Worm (Caenorhabditis elegans): Measurements from ENCODE around the gene srg-20.
"Not testable (repeated sequence)": the region's sequence is repeated elsewhere in the genome, so short reads cannot be mapped to it uniquely, and the experiment has no call there.

srg-20 gene

ce11 chrII:1621795-1622194 lies 14.7 kb upstream of the srg-20 start:
- no peak for TF ChIP-seq flt-1 (GFP tag; IDR thresholded peaks at IDR 0.05)
- TF ChIP-seq sea-1 (GFP tag; conservative IDR thresholded peaks at IDR 0.05) = no peak
- no peak for TF ChIP-seq F13C5.2 (tag; optimal IDR thresholded peaks at IDR 0.05)
- TF ChIP-seq tbx-11 (GFP tag; IDR thresholded peaks at IDR 0.05) = no peak
- TF ChIP-seq tbx-37 (GFP tag; conservative IDR thresholded peaks at IDR 0.05) = no peak
- TF ChIP-seq hmbx-1 (tag; optimal IDR thresholded peaks at IDR 0.05) = no peak
- TF ChIP-seq ama-1 (optimal IDR thresholded peaks at IDR 0.05) = no peak
- TF ChIP-seq aly-1 (tag; optimal IDR thresholded peaks at IDR 0.05) = no peak

ce11 chrII:1624572-1624971 lies 11.9 kb upstream of the srg-20 start, which contains the start of gene fbxa-160:
Gene fbxa-160, minus strand, starts transcription at chrII:1624672.
- no peak for TF ChIP-seq sea-1 (GFP tag; conservative IDR thresholded peaks at IDR 0.05)
- no peak for TF ChIP-seq hmbx-1 (tag; optimal IDR thresholded peaks at IDR 0.05)
- no peak for TF ChIP-seq tbx-37 (GFP tag; conservative IDR thresholded peaks at IDR 0.05)
- no peak for TF ChIP-seq tra-4 (tag; optimal IDR thresholded peaks at IDR 0.05)

- no peak for TF ChIP-seq tra-4 (tag; optimal IDR thresholded peaks at IDR 0.05)
- TF ChIP-seq tbx-11 (GFP tag; IDR thresholded peaks at IDR 0.05) = no peak
- TF ChIP-seq aly-1 (tag; optimal IDR thresholded peaks at IDR 0.05) = no peak
- TF ChIP-seq ama-1 (optimal IDR thresholded peaks at IDR 0.05) = no peak
- no peak for TF ChIP-seq tbx-37 (GFP tag; conservative IDR thresholded peaks at IDR 0.05)
- TF ChIP-seq ets-7 (tag; optimal IDR thresholded peaks at IDR 0.05) = no peak
- no peak for TF ChIP-seq scrt-1 (GFP tag; IDR thresholded peaks at IDR 0.05)
- no peak for TF ChIP-seq hmbx-1 (tag; optimal IDR thresholded peaks at IDR 0.05)
- TF ChIP-seq hnd-1 (tag; optimal IDR thresholded peaks at IDR 0.05) = no peak
- no peak for TF ChIP-seq flt-1 (GFP tag; IDR thresholded peaks at IDR 0.05)
- TF ChIP-seq sea-1 (GFP tag; conservative IDR thresholded peaks at IDR 0.05) = no peak
- no peak for TF ChIP-seq ceh-36 (tag; optimal IDR thresholded peaks at IDR 0.05)
- no peak for TF ChIP-seq F13C5.2 (tag; optimal IDR thresholded peaks at IDR 0.05)
- no peak for TF ChIP-seq B0310.2 (tag; optimal IDR thresholded peaks at IDR 0.05)
- TF ChIP-seq pes-1 (GFP tag; IDR thresholded peaks at IDR 0.05) = no peak
- no peak for TF ChIP-seq ceh-13 (GFP tag; optimal IDR thresholded peaks at IDR 0.05)
- TF ChIP-seq hmg-4 (GFP tag; optimal IDR thresholded peaks at IDR 0.05) = no peak
Observed at ce11 chrII:1625666-1626065, 10.8 kb upstream of the srg-20 start, which contains the start of gene C08E3.14. Gene C08E3.14, plus strand, starts transcription at chrII:1625966.

ce11 chrII:1627783-1628182 lies 8.7 kb upstream of the srg-20 start, which contains the start of gene C08E3.15:
Gene C08E3.15, minus strand, starts transcription at chrII:1627883.
- TF ChIP-seq scrt-1 (GFP tag; IDR thresholded peaks at IDR 0.05); ceh-13 (GFP tag; optimal IDR thresholded peaks at IDR 0.05); flt-1 (GFP tag; IDR thresholded peaks at IDR 0.05): not testable (repeated sequence)

- TF ChIP-seq flt-1 (GFP tag; IDR thresholded peaks at IDR 0.05); ets-7 (tag; optimal IDR thresholded peaks at IDR 0.05); ceh-13 (GFP tag; optimal IDR thresholded peaks at IDR 0.05): not testable (repeated sequence)
Observed at ce11 chrII:1632216-1632615, 4.3 kb upstream of the srg-20 start, which contains the start of gene C08E3.13. Gene C08E3.13, minus strand, starts transcription at chrII:1632316.

DNA sequence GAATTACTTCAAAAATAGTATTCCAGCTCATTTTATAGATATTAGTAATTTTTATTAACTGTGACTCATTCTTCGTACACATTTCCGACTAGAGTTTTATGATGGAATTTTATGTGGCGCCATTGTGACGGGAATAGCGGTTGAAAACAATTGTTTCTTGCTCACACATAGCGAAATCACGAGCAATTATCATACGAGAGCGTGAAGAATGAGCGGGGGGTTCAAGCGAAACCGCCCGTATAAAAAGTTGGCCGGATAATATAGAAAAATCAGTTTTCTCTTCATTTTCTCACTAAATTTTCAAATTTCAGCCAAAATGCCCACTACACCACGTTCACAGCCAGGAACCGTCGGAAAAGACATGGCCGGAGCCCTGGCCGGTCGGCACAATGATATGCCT lies 3.0 kb upstream of the srg-20 start, which contains the start of gene C08E3.1:
TSS of gene C08E3.1 (plus strand) at position 301 of the 400 bp plus-strand sequence.
- TF ChIP-seq tbx-11 (GFP tag; IDR thresholded peaks at IDR 0.05); tbx-37 (GFP tag; conservative IDR thresholded peaks at IDR 0.05); sea-1 (GFP tag; conservative IDR thresholded peaks at IDR 0.05): not testable (repeated sequence)

DNA sequence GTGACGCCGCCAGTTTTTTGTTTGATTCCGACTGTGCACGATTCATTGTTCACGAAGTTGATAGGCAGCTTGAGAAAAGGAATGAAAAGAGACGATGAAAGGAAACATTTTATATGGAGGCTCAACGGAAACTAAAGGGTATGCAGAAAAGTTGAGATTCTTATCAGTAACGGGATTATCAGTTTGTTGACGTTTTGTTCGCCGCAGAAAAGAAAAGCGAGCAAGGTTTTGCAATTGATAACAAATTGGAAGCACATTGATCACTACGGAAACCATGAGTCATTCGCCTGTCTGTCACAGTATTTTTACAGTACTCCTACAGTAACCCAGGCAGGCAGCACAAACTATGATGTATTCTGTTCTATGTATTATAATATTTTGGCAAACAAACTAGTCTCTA lies 523 bp upstream of the srg-20 start:
- TF ChIP-seq tbx-37 (GFP tag; conservative IDR thresholded peaks at IDR 0.05) (no peak), sea-1 (GFP tag; conservative IDR thresholded peaks at IDR 0.05) (no peak), pes-1 (GFP tag; IDR thresholded peaks at IDR 0.05) (no peak), F13C5.2 (tag; optimal IDR thresholded peaks at IDR 0.05) (no peak), B0310.2 (tag; optimal IDR thresholded peaks at IDR 0.05) (no peak), ceh-36 (tag; optimal IDR thresholded peaks at IDR 0.05) (no peak), ama-1 (optimal IDR thresholded peaks at IDR 0.05) (no peak), tbx-11 (GFP tag; IDR thresholded peaks at IDR 0.05) (no peak), tra-4 (tag; optimal IDR thresholded peaks at IDR 0.05) (no peak), flt-1 (GFP tag; IDR thresholded peaks at IDR 0.05) (no peak), hmg-4 (GFP tag; optimal IDR thresholded peaks at IDR 0.05) (no peak), scrt-1 (GFP tag; IDR thresholded peaks at IDR 0.05) (no peak), ets-7 (tag; optimal IDR thresholded peaks at IDR 0.05) (no peak)

ce11 chrII:1640496-1640895 lies 4.0 kb downstream of the srg-20 start, which contains the start of gene srh-72:
Gene srh-72, minus strand, starts transcription at chrII:1640596.
- no peak for TF ChIP-seq aly-1 (tag; optimal IDR thresholded peaks at IDR 0.05)

DNA sequence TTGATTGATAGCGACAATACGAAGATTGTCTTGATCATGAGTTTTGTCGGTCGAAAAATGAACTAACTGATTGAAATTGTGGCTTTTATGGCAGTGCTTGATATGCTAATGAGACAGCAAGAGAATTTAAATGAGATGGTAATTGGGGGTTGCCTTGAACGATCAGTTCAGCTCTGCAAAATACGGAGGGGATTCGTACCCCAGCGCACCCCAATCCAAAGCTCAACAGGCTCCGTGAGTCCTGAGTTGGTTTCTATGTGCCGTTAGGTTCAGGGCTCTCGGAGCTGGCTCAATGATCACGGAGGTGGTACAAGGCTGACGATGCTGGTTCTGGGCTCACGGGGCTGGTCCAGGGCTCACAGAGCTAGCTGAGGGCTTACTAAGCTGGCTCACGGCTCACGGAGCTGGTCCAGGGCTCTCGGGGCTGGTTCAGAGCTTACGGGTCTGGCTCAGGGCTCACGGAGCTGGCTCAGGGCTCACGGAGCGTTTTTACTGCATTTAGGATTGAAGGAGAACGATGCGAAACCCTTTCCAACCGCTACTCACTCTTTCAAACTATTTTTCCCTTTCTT lies 8.4 kb downstream of the srg-20 start, which contains the start of gene ZC204.6:
TSS of gene ZC204.6 (minus strand) at position 51 of the 572 bp plus-strand sequence.
- TF ChIP-seq hmbx-1 (tag; optimal IDR thresholded peaks at IDR 0.05) = no peak
- TF ChIP-seq sea-1 (GFP tag; conservative IDR thresholded peaks at IDR 0.05) = no peak
- TF ChIP-seq ama-1 (optimal IDR thresholded peaks at IDR 0.05) = no peak

Data from whole organism, early embryonic.